Worm (Caenorhabditis elegans) whole organism, L1 larva: ENCODE data around the gene F44B9.5.

ENCODE experiments used
- ceh-88 ChIP-seq: fragments of 200-800 bp; sonication (Bioruptor generic); IDR thresholded peaks from 2 replicates; pipeline ENCODE4 v1.3.6; 2022; ENCODE audit warnings: missing genetic modification characterization, missing compliant biosample characterization
- jun-1 ChIP-seq: fragments of 150-350 bp; optimal IDR thresholded peaks from 2 replicates; lab custom pipeline; 2014; ENCODE audit warnings: missing biosample characterization, missing genetic modification reagents, missing genetic modification characterization
- lin-15B ChIP-seq: fragments of 150-350 bp; sonication (generic microtip); optimal IDR thresholded peaks from 3 replicates; lab custom pipeline; 2014; ENCODE audit warnings: missing biosample characterization, missing genetic modification characterization
- nhr-11 ChIP-seq: fragments of 150-350 bp; optimal IDR thresholded peaks from 2 replicates; lab custom pipeline; 2014; ENCODE audit warnings: missing biosample characterization, missing genetic modification characterization
- nhr-237 ChIP-seq: fragments of 150-350 bp; optimal IDR thresholded peaks from 2 replicates; lab custom pipeline; 2014; ENCODE audit warnings: missing biosample characterization, missing genetic modification characterization
- nhr-28 ChIP-seq: fragments of 150-350 bp; optimal IDR thresholded peaks from 2 replicates; lab custom pipeline; 2014; ENCODE audit warnings: missing biosample characterization, missing genetic modification characterization
- pqm-1 ChIP-seq: sonication (generic microtip); optimal IDR thresholded peaks from 3 replicates; lab custom pipeline; 2017; ENCODE audit warnings: missing biosample characterization, missing genetic modification characterization
- snpc-4 ChIP-seq: fragments of 150-350 bp; optimal IDR thresholded peaks from 2 replicates; lab custom pipeline; 2014; ENCODE audit warnings: missing biosample characterization, missing genetic modification characterization

ce11 chrIII:8065101-8065500, 48.8 kb upstream of the F44B9.5 start:
- no peak for TF ChIP-seq jun-1
- TF ChIP-seq nhr-237: no peak
- no peak for TF ChIP-seq nhr-28 (tag; lab: Kevin White, UChicago)
- TF ChIP-seq snpc-4 (tag; lab: Kevin White, UChicago): no peak
- no peak for TF ChIP-seq nhr-11 (tag; lab: Kevin White, UChicago)
- TF ChIP-seq pqm-1 (tag; lab: Kevin White, UChicago): no peak
- TF ChIP-seq lin-15B (tag; lab: Kevin White, UChicago): no peak
- TF ChIP-seq ceh-88 (GFP tag; lab: Robert Waterston, UW): no peak
